Worm (Caenorhabditis elegans) whole organism, young adult: ENCODE results near the gene F53A9.8.

Source experiments
- B0035.1 ChIP-seq: sonication (generic microtip); optimal IDR thresholded peaks from 2 replicates; lab custom pipeline; 2016; ENCODE audit warnings: missing genetic modification characterization, mild to moderate bottlenecking, missing compliant biosample characterization, missing genotype, missing genetic modification reagents
- C06A6.2 ChIP-seq: fragments of 200-800 bp; sonication (Bioruptor generic); conservative IDR thresholded peaks from 2 replicates; pipeline ENCODE4 v1.3.6; 2022; ENCODE audit warnings: missing genetic modification characterization, missing compliant biosample characterization
- C17E4.6 ChIP-seq: fragments of 200-800 bp; sonication (Bioruptor generic); IDR thresholded peaks from 2 replicates; pipeline ENCODE4 v1.3.6; 2022; ENCODE audit warnings: missing genetic modification reagents, missing genetic modification characterization, missing compliant biosample characterization
- F33H1.4 ChIP-seq: fragments of 200-800 bp; sonication (Bioruptor generic); IDR thresholded peaks from 2 replicates; pipeline ENCODE4 v1.3.6; 2022; ENCODE audit warnings: missing genetic modification reagents, missing genetic modification characterization, missing compliant biosample characterization
- F37B4.10 ChIP-seq: fragments of 200-800 bp; sonication (Bioruptor generic); IDR thresholded peaks from 2 replicates; pipeline ENCODE4 v1.3.6; 2022; ENCODE audit warnings: missing genetic modification characterization, missing compliant biosample characterization
- F39B2.1 ChIP-seq: fragments of 200-800 bp; sonication (Bioruptor generic); IDR thresholded peaks from 2 replicates; pipeline ENCODE4 v1.3.6; 2022; ENCODE audit warnings: missing genetic modification reagents, missing genetic modification characterization, missing compliant biosample characterization
- F57A8.1 ChIP-seq: fragments of 200-800 bp; sonication (Bioruptor generic); optimal IDR thresholded peaks from 2 replicates; lab custom pipeline; 2018; ENCODE audit warnings: mild to moderate bottlenecking, missing genetic modification characterization, moderate library complexity, missing compliant biosample characterization
- K11D2.4 ChIP-seq: fragments of 200-800 bp; sonication (Bioruptor generic); IDR thresholded peaks from 2 replicates; pipeline ENCODE4 v1.3.6; 2022; ENCODE audit warnings: missing genetic modification reagents, missing genetic modification characterization, missing compliant biosample characterization
- K12H6.12 ChIP-seq: fragments of 200-800 bp; sonication (Bioruptor generic); optimal IDR thresholded peaks from 2 replicates; lab custom pipeline; 2018; ENCODE audit warnings: mild to moderate bottlenecking, missing genetic modification characterization, missing compliant biosample characterization
- T26A5.8 ChIP-seq: sonication (generic microtip); optimal IDR thresholded peaks from 2 replicates; lab custom pipeline; 2016; ENCODE audit warnings: missing genetic modification characterization, missing compliant biosample characterization
- Y53F4B.3 ChIP-seq: fragments of 200-800 bp; sonication (Bioruptor generic); IDR thresholded peaks from 2 replicates; pipeline ENCODE4 v1.3.6; 2022; ENCODE audit warnings: missing genetic modification reagents, missing genetic modification characterization, missing compliant biosample characterization
- Y53G8AR.9 ChIP-seq: fragments of 200-800 bp; sonication (Bioruptor generic); conservative IDR thresholded peaks from 2 replicates; pipeline ENCODE4 v1.3.6; 2022; ENCODE audit warnings: missing genetic modification reagents, missing genetic modification characterization, missing compliant biosample characterization
- Y56A3A.18 ChIP-seq: fragments of 200-800 bp; sonication (Bioruptor generic); IDR thresholded peaks from 2 replicates; pipeline ENCODE4 v1.3.6; 2022; ENCODE audit warnings: missing genetic modification reagents, missing genetic modification characterization, missing compliant biosample characterization
- Y67H2A.10 ChIP-seq: fragments of 200-800 bp; sonication (Bioruptor generic); conservative IDR thresholded peaks from 2 replicates; pipeline ENCODE4 v1.3.6; 2022; ENCODE audit warnings: missing genetic modification reagents, missing genetic modification characterization, missing compliant biosample characterization
- ZK185.1 ChIP-seq: sonication (generic microtip); optimal IDR thresholded peaks from 2 replicates; lab custom pipeline; 2016; ENCODE audit warnings: mild to moderate bottlenecking, missing genetic modification characterization, missing compliant biosample characterization; ENCODE audit not compliant: poor library complexity, severe bottlenecking
- akir-1 ChIP-seq: fragments of 200-800 bp; sonication (Bioruptor generic); optimal IDR thresholded peaks from 2 replicates; lab custom pipeline; 2018; ENCODE audit warnings: mild to moderate bottlenecking, missing genetic modification characterization, moderate library complexity, missing compliant biosample characterization
- cebp-1 ChIP-seq, 2 experiments: fragments of 200-800 bp in 1 of 2; sonication (Bioruptor generic) in 1 of 2; sonication (generic microtip) in 1 of 2; IDR thresholded peaks in 1 of 2; optimal IDR thresholded peaks in 1 of 2; 2 replicates each; pipeline versions ENCODE4 v1.3.6 to Lab custom; 2017 to 2022; ENCODE audit warnings: missing compliant biosample characterization in 2 of 2, missing genetic modification characterization in 2 of 2, mild to moderate bottlenecking in 1 of 2, missing genetic modification reagents in 1 of 2, moderate library complexity in 1 of 2
- ceh-91 ChIP-seq: fragments of 200-800 bp; sonication (Bioruptor generic); IDR thresholded peaks from 2 replicates; pipeline ENCODE4 v1.3.6; 2022; ENCODE audit warnings: missing genetic modification reagents, missing genetic modification characterization, missing compliant biosample characterization
- dox-1 ChIP-seq: fragments of 200-800 bp; sonication (Bioruptor generic); IDR thresholded peaks from 2 replicates; pipeline ENCODE4 v1.3.6; 2022; ENCODE audit warnings: missing genetic modification reagents, missing genetic modification characterization, missing compliant biosample characterization
- egrh-3 ChIP-seq: fragments of 200-800 bp; sonication (Bioruptor generic); IDR thresholded peaks from 2 replicates; pipeline ENCODE4 v1.3.6; 2022; ENCODE audit warnings: missing genetic modification reagents, missing genetic modification characterization, missing compliant biosample characterization
- gei-17 ChIP-seq: fragments of 200-800 bp; sonication (Bioruptor generic); optimal IDR thresholded peaks from 2 replicates; lab custom pipeline; 2018; ENCODE audit warnings: mild to moderate bottlenecking, missing genetic modification characterization, missing compliant biosample characterization
- hmg-1.2 ChIP-seq: fragments of 200-800 bp; sonication (Bioruptor generic); IDR thresholded peaks from 2 replicates; pipeline ENCODE4 v1.3.6; 2022; ENCODE audit warnings: missing genetic modification reagents, missing genetic modification characterization, missing compliant biosample characterization
- hrde-1 ChIP-seq: sonication (generic microtip); optimal IDR thresholded peaks from 2 replicates; lab custom pipeline; 2016; ENCODE audit warnings: missing genetic modification characterization, mild to moderate bottlenecking, missing compliant biosample characterization, moderate library complexity, missing genotype, missing genetic modification reagents, borderline replicate concordance
- let-607 ChIP-seq, 2 experiments: fragments of 200-800 bp in 1 of 2; sonication (Bioruptor generic) in 1 of 2; sonication (generic microtip) in 1 of 2; optimal IDR thresholded peaks; 2 replicates each; lab custom pipeline; 2016 to 2018; ENCODE audit warnings: mild to moderate bottlenecking in 2 of 2, missing compliant biosample characterization in 2 of 2, missing genetic modification characterization in 2 of 2, moderate library complexity in 2 of 2, missing genotype in 1 of 2
- lin-26 ChIP-seq: fragments of 200-800 bp; sonication (Bioruptor generic); IDR thresholded peaks from 2 replicates; pipeline ENCODE4 v1.3.6; 2022; ENCODE audit warnings: missing genetic modification reagents, missing genetic modification characterization, missing compliant biosample characterization
- lsy-27 ChIP-seq: sonication (generic microtip); optimal IDR thresholded peaks from 2 replicates; lab custom pipeline; 2017; ENCODE audit warnings: missing genetic modification characterization, mild to moderate bottlenecking, missing compliant biosample characterization, antibody characterized with exemption, missing genotype, borderline replicate concordance; ENCODE audit not compliant: insufficient read depth
- madf-3 ChIP-seq: fragments of 200-800 bp; sonication (Bioruptor generic); IDR thresholded peaks from 2 replicates; pipeline ENCODE4 v1.3.6; 2022; ENCODE audit warnings: missing genetic modification reagents, missing genetic modification characterization, missing compliant biosample characterization
- madf-6 ChIP-seq: fragments of 200-800 bp; sonication (Bioruptor generic); IDR thresholded peaks from 2 replicates; pipeline ENCODE4 v1.3.6; 2022; ENCODE audit warnings: missing genetic modification reagents, missing genetic modification characterization, missing compliant biosample characterization
- mcd-1 ChIP-seq: fragments of 200-800 bp; sonication (Bioruptor generic); IDR thresholded peaks from 2 replicates; pipeline ENCODE4 v1.3.6; 2022; ENCODE audit warnings: missing genetic modification reagents, missing genetic modification characterization, missing compliant biosample characterization
- mel-28 ChIP-seq: sonication (generic microtip); optimal IDR thresholded peaks from 2 replicates; lab custom pipeline; 2016; ENCODE audit warnings: borderline replicate concordance, mild to moderate bottlenecking, missing genetic modification characterization, missing compliant biosample characterization
- mxl-1 ChIP-seq: sonication (generic microtip); optimal IDR thresholded peaks from 2 replicates; lab custom pipeline; 2016; ENCODE audit warnings: missing genetic modification characterization, missing compliant biosample characterization
- nfya-1 ChIP-seq: sonication (generic microtip); optimal IDR thresholded peaks from 2 replicates; lab custom pipeline; 2017; ENCODE audit warnings: antibody characterized with exemption, missing compliant biosample characterization, missing genetic modification characterization, borderline replicate concordance; ENCODE audit not compliant: insufficient read depth
- nhr-120 ChIP-seq: fragments of 200-800 bp; sonication (Bioruptor generic); IDR thresholded peaks from 2 replicates; pipeline ENCODE4 v1.3.6; 2022; ENCODE audit warnings: missing genetic modification characterization, missing compliant biosample characterization
- nhr-27 ChIP-seq: fragments of 200-800 bp; sonication (Bioruptor generic); optimal IDR thresholded peaks from 2 replicates; lab custom pipeline; 2018; ENCODE audit warnings: mild to moderate bottlenecking, missing genetic modification characterization, moderate library complexity, missing compliant biosample characterization
- nhr-80 ChIP-seq: sonication (generic microtip); optimal IDR thresholded peaks from 2 replicates; lab custom pipeline; 2016; ENCODE audit warnings: missing genetic modification characterization, missing compliant biosample characterization
- pbrm-1 ChIP-seq: fragments of 200-800 bp; sonication (Bioruptor generic); IDR thresholded peaks from 2 replicates; pipeline ENCODE4 v1.3.6; 2022; ENCODE audit warnings: missing genetic modification reagents, missing genetic modification characterization, missing compliant biosample characterization
- rcor-1 ChIP-seq: fragments of 200-800 bp; sonication (Bioruptor generic); IDR thresholded peaks from 2 replicates; pipeline ENCODE4 v1.3.6; 2022; ENCODE audit warnings: missing genetic modification reagents, missing genetic modification characterization, missing compliant biosample characterization
- rec-8 ChIP-seq, 2 experiments: sonication (generic microtip); optimal IDR thresholded peaks; 2 replicates each; lab custom pipeline; 2016; ENCODE audit warnings: mild to moderate bottlenecking in 2 of 2, missing genetic modification characterization in 2 of 2, missing genetic modification reagents in 2 of 2, missing genotype in 2 of 2, missing biosample characterization in 1 of 2, missing compliant biosample characterization in 1 of 2, moderate library complexity in 1 of 2
- sdz-38 ChIP-seq: sonication (generic microtip); optimal IDR thresholded peaks from 2 replicates; lab custom pipeline; 2016; ENCODE audit warnings: missing genotype, missing genetic modification characterization, missing compliant biosample characterization
- sea-2 ChIP-seq: fragments of 200-800 bp; sonication (Bioruptor generic); IDR thresholded peaks from 2 replicates; pipeline ENCODE4 v1.3.6; 2022; ENCODE audit warnings: missing genetic modification characterization, missing compliant biosample characterization
- snpc-1.1 ChIP-seq: sonication (generic microtip); optimal IDR thresholded peaks from 2 replicates; lab custom pipeline; 2017; ENCODE audit warnings: missing genetic modification characterization, mild to moderate bottlenecking, missing compliant biosample characterization, antibody characterized with exemption, moderate library complexity, missing genotype, missing genetic modification reagents; ENCODE audit not compliant: insufficient read depth
- snpc-1.3 ChIP-seq: sonication (generic microtip); optimal IDR thresholded peaks from 2 replicates; lab custom pipeline; 2017; ENCODE audit warnings: missing genetic modification characterization, mild to moderate bottlenecking, missing compliant biosample characterization, antibody characterized with exemption, moderate library complexity, missing genotype, missing genetic modification reagents; ENCODE audit not compliant: insufficient read depth
- sptf-2 ChIP-seq: fragments of 200-800 bp; sonication (Bioruptor generic); optimal IDR thresholded peaks from 2 replicates; lab custom pipeline; 2018; ENCODE audit warnings: mild to moderate bottlenecking, missing genetic modification characterization, missing compliant biosample characterization
- tbx-9 ChIP-seq: sonication (generic microtip); optimal IDR thresholded peaks from 2 replicates; lab custom pipeline; 2016; ENCODE audit warnings: borderline replicate concordance, missing genetic modification characterization, inconsistent platforms, missing compliant biosample characterization
- unc-62 ChIP-seq: fragments of 150-350 bp; optimal IDR thresholded peaks from 2 replicates; lab custom pipeline; 2014; ENCODE audit warnings: missing biosample characterization, missing genetic modification reagents, missing genetic modification characterization
- ztf-22 ChIP-seq: fragments of 200-800 bp; sonication (Bioruptor generic); optimal IDR thresholded peaks from 2 replicates; lab custom pipeline; 2018; ENCODE audit warnings: mild to moderate bottlenecking, missing genetic modification characterization, moderate library complexity, missing compliant biosample characterization
- ztf-25 ChIP-seq: fragments of 200-800 bp; sonication (Bioruptor generic); IDR thresholded peaks from 2 replicates; pipeline ENCODE4 v1.3.6; 2022; ENCODE audit warnings: missing genetic modification reagents, missing genetic modification characterization, missing compliant biosample characterization

Gene F53A9.8

DNA sequence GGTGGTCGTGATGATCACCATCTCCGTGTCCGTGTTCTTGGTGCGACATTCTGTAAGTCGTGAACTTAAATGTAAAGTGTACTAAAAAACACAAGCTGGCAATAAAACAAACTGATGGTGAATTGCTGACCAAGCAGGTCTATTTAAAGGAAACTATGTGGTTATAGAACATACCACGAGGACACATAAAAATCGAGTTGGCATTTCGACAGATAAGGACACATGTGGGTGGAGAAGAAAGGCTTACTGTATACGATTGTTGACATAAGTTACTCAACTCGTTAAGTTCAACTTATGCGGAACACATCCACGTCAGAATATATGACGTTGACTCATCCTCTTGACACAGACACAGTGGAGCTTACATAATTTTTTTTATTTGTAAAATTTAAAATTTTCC, at the start of gene F53A9.8:
F53A9.8 (minus strand) TSS at position 49 of the 400 bp plus-strand sequence.
- TF ChIP-seq dox-1 (0 out of 2 replicates have a peak, but pooled peaks have one; percentile 9), ZK185.1 (tag; lab: Kevin White, UChicago) (no peak), F39B2.1 (GFP tag; lab: Robert Waterston, UW) (no peak), K12H6.12 (tag; lab: Kevin White, UChicago) (no peak), pbrm-1 (GFP tag; lab: Robert Waterston, UW) (no peak), let-607 (tag; optimal IDR thresholded peaks at IDR 0.05; lab: Kevin White, UChicago) (no peak), nhr-120 (GFP tag; lab: Robert Waterston, UW) (0 out of 2 replicates have a peak, but pooled peaks have one; percentile 1), C06A6.2 (GFP tag; lab: Robert Waterston, UW) (no peak), Y56A3A.18 (GFP tag; lab: Robert Waterston, UW) (no peak), ztf-22 (GFP tag; lab: Kevin White, UChicago) (peak; percentile 28), lin-26 (GFP tag; lab: Robert Waterston, UW) (no peak), F57A8.1 (GFP tag; lab: Kevin White, UChicago) (no peak), unc-62 (no peak), F33H1.4 (no peak), tbx-9 (tag; lab: Kevin White, UChicago) (no peak), Y53G8AR.9 (no peak), Y67H2A.10 (GFP tag; lab: Robert Waterston, UW) (no peak), snpc-1.1 (tag; lab: Kevin White, UChicago) (no peak), Y53F4B.3 (no peak), hmg-1.2 (no peak), cebp-1 (GFP tag; IDR thresholded peaks at IDR 0.05; lab: Robert Waterston, UW) (no peak), cebp-1 (tag; optimal IDR thresholded peaks at IDR 0.05; lab: Kevin White, UChicago) (peak; percentile 7), ceh-91 (no peak), sea-2 (GFP tag; lab: Robert Waterston, UW) (no peak), nhr-27 (tag; lab: Kevin White, UChicago) (no peak), egrh-3 (GFP tag; lab: Robert Waterston, UW) (no peak), sdz-38 (no peak), rcor-1 (GFP tag; lab: Robert Waterston, UW) (no peak), nhr-80 (peak; percentile 21), akir-1 (GFP tag; lab: Kevin White, UChicago) (no peak), madf-3 (no peak), mel-28 (tag; lab: Kevin White, UChicago) (no peak), rec-8 (tag; optimal IDR thresholded peaks at IDR 0.05; lab: Kevin White, UChicago) (no peak), gei-17 (GFP tag; lab: Kevin White, UChicago) (no peak), ztf-25 (GFP tag; lab: Robert Waterston, UW) (no peak)

DNA sequence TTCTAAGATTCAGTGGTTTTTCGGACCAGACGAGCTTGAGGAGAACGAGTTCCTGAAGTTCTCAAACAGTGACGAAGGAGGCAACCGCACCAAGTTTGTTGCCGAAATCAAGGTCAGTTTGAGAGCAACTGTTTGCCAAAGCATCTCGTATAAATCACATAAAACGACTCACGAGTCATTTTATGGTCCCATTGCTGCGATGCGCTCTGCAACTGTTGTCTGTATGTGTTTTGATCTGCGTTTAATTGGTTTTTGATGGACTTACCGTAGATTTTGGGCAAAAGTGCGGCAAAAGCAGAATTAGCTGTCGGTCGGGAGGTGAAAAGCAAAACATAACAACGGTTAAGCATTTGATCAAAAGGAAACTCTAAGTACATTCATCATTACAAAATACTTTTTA, 45.3 kb upstream of the F53A9.8 start:
- TF ChIP-seq madf-6 (GFP tag; lab: Robert Waterston, UW) (no peak), sptf-2 (GFP tag; lab: Kevin White, UChicago) (no peak), K11D2.4 (no peak), mcd-1 (GFP tag; lab: Robert Waterston, UW) (no peak), snpc-1.3 (tag; lab: Kevin White, UChicago) (no peak), C17E4.6 (GFP tag; lab: Robert Waterston, UW) (no peak), F57A8.1 (GFP tag; lab: Kevin White, UChicago) (no peak), T26A5.8 (tag; lab: Kevin White, UChicago) (no peak), lsy-27 (no peak), nfya-1 (tag; lab: Kevin White, UChicago) (no peak), hrde-1 (tag; lab: Kevin White, UChicago) (no peak), B0035.1 (tag; lab: Kevin White, UChicago) (no peak), Y67H2A.10 (GFP tag; lab: Robert Waterston, UW) (no peak), mel-28 (tag; lab: Kevin White, UChicago) (no peak), F37B4.10 (no peak), mxl-1 (no peak)
